Fruit fly (Drosophila melanogaster): ENCODE results near the gene Prosalpha4.

dm6 chrX:16292646-16293045 lies 16.6 kb downstream of the Prosalpha4 start:
- no peak for TF ChIP-seq insv (optimal IDR thresholded peaks at IDR 0.05)
- TF ChIP-seq ttk (optimal IDR thresholded peaks at IDR 0.05) = no peak

All from Kc167 (cell line).